Worm (Caenorhabditis elegans) whole organism, early embryonic: ENCODE results near the gene Y54G2A.50.
A peak's percentile ranks its signal among the peaks of the same experiment; 100 is the strongest.
"Not testable (repeated sequence)": the region's sequence is repeated elsewhere in the genome, so short reads cannot be mapped to it uniquely, and the experiment has no call there.

Experiments used
- B0310.2 ChIP-seq: sonication (generic microtip); optimal IDR thresholded peaks from 2 replicates; lab custom pipeline; 2016; ENCODE audit warnings: mild to moderate bottlenecking, missing genetic modification characterization, missing compliant biosample characterization
- F13C5.2 ChIP-seq: sonication (generic microtip); optimal IDR thresholded peaks from 2 replicates; lab custom pipeline; 2017; ENCODE audit warnings: mild to moderate bottlenecking, missing genetic modification characterization, inconsistent platforms, missing compliant biosample characterization
- aly-1 ChIP-seq: sonication (generic microtip); optimal IDR thresholded peaks from 2 replicates; lab custom pipeline; 2016; ENCODE audit warnings: missing genetic modification characterization, missing compliant biosample characterization
- ama-1 ChIP-seq: fragments of 150-350 bp; optimal IDR thresholded peaks from 2 replicates; lab custom pipeline; 2014
- ceh-13 ChIP-seq: fragments of 200-800 bp; sonication (Bioruptor generic); optimal IDR thresholded peaks from 2 replicates; lab custom pipeline; 2018; ENCODE audit warnings: mild to moderate bottlenecking, missing genetic modification characterization, missing compliant biosample characterization
- ceh-36 ChIP-seq: sonication (generic microtip); optimal IDR thresholded peaks from 2 replicates; lab custom pipeline; 2016; ENCODE audit warnings: missing genetic modification characterization, inconsistent platforms, missing compliant biosample characterization
- ets-7 ChIP-seq: sonication (generic microtip); optimal IDR thresholded peaks from 2 replicates; lab custom pipeline; 2016; ENCODE audit warnings: missing genotype, missing genetic modification characterization, missing compliant biosample characterization
- flt-1 ChIP-seq: fragments of 200-800 bp; sonication (Bioruptor generic); IDR thresholded peaks from 2 replicates; pipeline ENCODE4 v1.3.6; 2022; ENCODE audit warnings: missing genetic modification characterization, missing compliant biosample characterization
- hmbx-1 ChIP-seq: sonication (generic microtip); optimal IDR thresholded peaks from 2 replicates; lab custom pipeline; 2016; ENCODE audit warnings: mild to moderate bottlenecking, missing genetic modification characterization, missing compliant biosample characterization
- hmg-4 ChIP-seq: fragments of 200-800 bp; sonication (Bioruptor generic); optimal IDR thresholded peaks from 2 replicates; lab custom pipeline; 2018; ENCODE audit warnings: mild to moderate bottlenecking, missing genetic modification characterization, missing compliant biosample characterization
- hnd-1 ChIP-seq: sonication (generic microtip); optimal IDR thresholded peaks from 2 replicates; lab custom pipeline; 2016; ENCODE audit warnings: missing genetic modification characterization, missing compliant biosample characterization
- pes-1 ChIP-seq: fragments of 200-800 bp; sonication (Bioruptor generic); IDR thresholded peaks from 2 replicates; pipeline ENCODE4 v1.3.6; 2022; ENCODE audit warnings: missing genetic modification reagents, missing genetic modification characterization, missing compliant biosample characterization
- scrt-1 ChIP-seq: fragments of 200-800 bp; sonication (Bioruptor generic); IDR thresholded peaks from 2 replicates; pipeline ENCODE4 v1.3.6; 2022; ENCODE audit warnings: missing genetic modification characterization, missing compliant biosample characterization
- sea-1 ChIP-seq: fragments of 200-800 bp; sonication (Bioruptor generic); conservative IDR thresholded peaks from 2 replicates; pipeline ENCODE4 v1.3.6; 2022; ENCODE audit warnings: missing genetic modification characterization, missing compliant biosample characterization
- tbx-11 ChIP-seq: fragments of 200-800 bp; sonication (Bioruptor generic); IDR thresholded peaks from 2 replicates; pipeline ENCODE4 v1.3.6; 2022; ENCODE audit warnings: missing genetic modification characterization, missing compliant biosample characterization
- tbx-37 ChIP-seq: fragments of 200-800 bp; sonication (Bioruptor generic); conservative IDR thresholded peaks from 2 replicates; pipeline ENCODE4 v1.3.6; 2022; ENCODE audit warnings: missing genetic modification reagents, missing genetic modification characterization, missing compliant biosample characterization
- tra-4 ChIP-seq: sonication (generic microtip); optimal IDR thresholded peaks from 2 replicates; lab custom pipeline; 2017; ENCODE audit warnings: missing genetic modification characterization, missing compliant biosample characterization

The Y54G2A.50 gene

DNA sequence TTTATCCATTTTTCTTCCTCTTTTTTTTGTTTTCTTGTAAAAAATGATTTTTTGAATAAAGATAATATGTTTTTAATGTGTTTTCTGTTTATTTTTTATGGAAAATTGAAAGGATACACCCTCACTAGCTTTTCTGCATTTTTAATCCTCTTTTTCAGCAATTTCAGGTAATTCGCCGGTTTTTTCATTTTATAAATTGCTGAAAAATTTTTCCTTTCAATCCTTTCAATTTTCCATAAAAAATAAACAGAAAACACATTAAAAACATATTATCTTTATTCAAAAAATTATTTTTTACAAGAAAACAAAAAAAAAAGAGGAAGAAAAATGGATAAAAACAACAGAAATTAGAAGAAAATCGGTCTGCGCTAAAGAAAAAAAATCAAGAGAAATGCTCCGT lies at the start of gene Y54G2A.50:
Gene Y54G2A.50, plus strand, starts transcription at position 301 of the 400 bp plus-strand sequence.
- TF ChIP-seq hnd-1; ets-7 (tag; lab: Kevin White, UChicago); ceh-13: not testable (repeated sequence)

DNA sequence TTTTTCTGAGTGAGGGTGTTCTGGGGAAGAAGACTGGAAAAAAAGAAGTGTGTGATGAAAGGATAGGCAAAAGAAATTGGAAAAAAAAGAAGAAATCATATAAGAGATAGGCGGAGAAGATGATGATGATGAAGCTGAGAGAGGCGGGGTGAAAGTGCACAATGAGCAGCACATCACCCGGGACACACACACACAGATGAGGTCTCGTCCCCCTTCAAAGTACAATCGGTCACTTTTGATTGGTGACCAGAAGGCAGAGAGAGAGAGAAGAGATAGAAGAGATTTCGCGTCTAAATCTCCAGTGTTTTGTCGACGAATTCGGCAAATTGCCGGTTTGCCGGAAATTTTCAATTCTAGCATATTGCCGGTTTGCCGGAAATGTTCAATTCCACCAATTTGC lies 32.6 kb upstream of the Y54G2A.50 start:
- no peak for TF ChIP-seq tbx-37
- TF ChIP-seq sea-1 (GFP tag; lab: Robert Waterston, UW): no peak
- no peak for TF ChIP-seq F13C5.2
- TF ChIP-seq aly-1 (tag; lab: Kevin White, UChicago): no peak
- no peak for TF ChIP-seq ama-1 (lab: Kevin White, UChicago)
- TF ChIP-seq tra-4 (tag; lab: Kevin White, UChicago): no peak
- no peak for TF ChIP-seq hmbx-1 (tag; lab: Kevin White, UChicago)
- no peak for TF ChIP-seq ceh-13
- TF ChIP-seq ceh-36 (tag; lab: Kevin White, UChicago): no peak
- TF ChIP-seq hmg-4 (GFP tag; lab: Kevin White, UChicago): no peak
- no peak for TF ChIP-seq flt-1 (GFP tag; lab: Robert Waterston, UW)
- no peak for TF ChIP-seq ets-7 (tag; lab: Kevin White, UChicago)
- TF ChIP-seq hnd-1: no peak
- TF ChIP-seq tbx-11: no peak
- no peak for TF ChIP-seq scrt-1 (GFP tag; lab: Robert Waterston, UW)
- no peak for TF ChIP-seq B0310.2 (tag; lab: Kevin White, UChicago)
- no peak for TF ChIP-seq pes-1

ce11 chrIV:2886655-2887054 lies 31.2 kb upstream of the Y54G2A.50 start, which contains the start of gene dml-1:
Gene dml-1, plus strand, starts transcription at chrIV:2886955.
- TF ChIP-seq F13C5.2 (no peak), aly-1 (tag; lab: Kevin White, UChicago) (no peak), flt-1 (GFP tag; lab: Robert Waterston, UW) (no peak), B0310.2 (tag; lab: Kevin White, UChicago) (no peak), ceh-13 (no peak), tbx-11 (no peak), ceh-36 (tag; lab: Kevin White, UChicago) (no peak), hnd-1 (no peak), scrt-1 (GFP tag; lab: Robert Waterston, UW) (no peak), tra-4 (tag; lab: Kevin White, UChicago) (no peak), ets-7 (tag; lab: Kevin White, UChicago) (no peak), tbx-37 (no peak), sea-1 (GFP tag; lab: Robert Waterston, UW) (no peak), hmbx-1 (tag; lab: Kevin White, UChicago) (no peak), pes-1 (no peak), hmg-4 (GFP tag; lab: Kevin White, UChicago) (no peak), ama-1 (lab: Kevin White, UChicago) (no peak)

ce11 chrIV:2887245-2887644 lies 30.6 kb upstream of the Y54G2A.50 start:
- TF ChIP-seq tra-4 (tag; lab: Kevin White, UChicago): no peak
- TF ChIP-seq B0310.2 (tag; lab: Kevin White, UChicago): no peak

DNA sequence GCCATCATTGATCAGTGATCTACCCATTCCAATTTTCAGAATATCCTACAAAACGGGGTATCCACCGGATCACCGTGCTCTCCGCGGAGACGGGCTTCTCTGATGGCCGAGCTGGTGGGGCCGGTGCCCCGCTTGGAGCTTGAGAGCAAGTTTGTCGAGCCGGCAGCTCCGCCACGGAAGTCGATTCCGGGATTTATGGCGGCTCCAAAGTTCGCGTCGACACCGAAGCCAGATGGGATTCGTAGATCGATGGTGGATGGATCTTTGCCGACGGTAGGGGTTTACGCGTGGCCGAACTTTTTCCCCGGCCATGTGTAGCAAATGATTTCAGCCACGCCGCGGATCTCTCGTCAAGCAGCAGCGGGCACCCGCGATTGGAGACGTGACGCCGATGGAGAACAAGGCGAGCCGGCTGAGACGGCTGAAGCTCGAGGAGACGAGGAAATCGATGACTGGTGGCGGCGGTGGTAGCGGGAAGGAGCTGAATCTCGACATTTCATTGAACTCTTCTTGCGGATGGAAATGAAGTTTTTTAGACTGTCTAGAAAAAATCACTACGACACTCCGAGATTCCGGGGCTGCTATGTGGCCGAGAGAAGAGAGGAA lies 29.2 kb upstream of the Y54G2A.50 start:
- TF ChIP-seq scrt-1 (GFP tag; lab: Robert Waterston, UW): no peak
- no peak for TF ChIP-seq ceh-36 (tag; lab: Kevin White, UChicago)
- no peak for TF ChIP-seq F13C5.2
- no peak for TF ChIP-seq B0310.2 (tag; lab: Kevin White, UChicago)
- TF ChIP-seq hnd-1: no peak
- TF ChIP-seq tra-4 (tag; lab: Kevin White, UChicago): no peak
- TF ChIP-seq ceh-13: no peak

DNA sequence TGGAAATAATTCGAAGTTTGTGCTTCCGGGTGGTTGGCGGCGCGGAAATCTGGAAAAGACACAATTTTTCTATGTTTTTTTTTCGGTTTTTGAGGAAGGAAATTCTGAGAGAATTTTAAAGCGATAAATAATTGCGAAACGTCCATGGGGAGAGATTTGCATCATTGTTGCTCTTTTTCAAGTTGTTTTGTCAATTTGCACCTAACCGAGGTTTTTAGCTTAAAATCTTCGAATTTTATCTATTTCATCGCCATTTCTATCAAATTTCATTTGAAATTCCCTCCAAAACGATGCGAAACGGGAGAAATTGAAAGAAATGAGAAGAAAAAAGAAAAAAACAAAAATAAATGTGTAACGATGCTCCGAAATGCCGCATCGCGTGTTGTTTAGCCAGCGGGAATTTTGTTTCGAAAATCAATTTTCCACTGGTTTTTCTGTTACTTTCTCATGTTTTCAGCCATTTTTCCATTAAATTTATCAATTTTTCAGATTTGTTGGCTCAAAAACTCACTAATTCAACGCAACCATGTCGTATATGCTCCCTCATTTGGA lies 27.4 kb upstream of the Y54G2A.50 start, which contains the start of the genes nprt-1 and dib-1:
Gene nprt-1, minus strand, starts transcription at position 51 of the 552 bp plus-strand sequence.
Gene dib-1, plus strand, starts transcription at position 482 of the 552 bp plus-strand sequence.
- TF ChIP-seq F13C5.2: peak; percentile 21
- no peak for TF ChIP-seq flt-1 (GFP tag; lab: Robert Waterston, UW)

- no peak for TF ChIP-seq scrt-1 (GFP tag; lab: Robert Waterston, UW)
- no peak for TF ChIP-seq tra-4 (tag; lab: Kevin White, UChicago)
- TF ChIP-seq flt-1 (GFP tag; lab: Robert Waterston, UW): no peak
- no peak for TF ChIP-seq ets-7 (tag; lab: Kevin White, UChicago)
- no peak for TF ChIP-seq tbx-37
Observed at ce11 chrIV:2891535-2892233, 26.1 kb upstream of the Y54G2A.50 start.

ce11 chrIV:2892395-2892786 lies 25.4 kb upstream of the Y54G2A.50 start, which contains the start of gene Y54G2A.18:
Gene Y54G2A.18, minus strand, starts transcription at chrIV:2892495.
- no peak for TF ChIP-seq sea-1 (GFP tag; lab: Robert Waterston, UW)
- TF ChIP-seq pes-1: no peak
- TF ChIP-seq tbx-37: no peak
